Fruit fly (Drosophila melanogaster): ENCODE measurements around the gene Ca-alpha1T.
A peak's percentile ranks its signal among the peaks of the same experiment; 100 is the strongest.

Gene Ca-alpha1T

dm6 chrX:6077043-6077547 is 115.2 kb downstream of the Ca-alpha1T start (continued):
- TF ChIP-seq lz (GFP tag; optimal IDR thresholded peaks at IDR 0.05), result peak; percentile 32
- TF ChIP-seq CG11294 (GFP tag; IDR thresholded peaks at IDR 0.05), result 0 out of 2 replicates have a peak, but pooled peaks have one; percentile 23
- no peak for TF ChIP-seq Hr38 (GFP tag; optimal IDR thresholded peaks at IDR 0.05)
- TF ChIP-seq dac (GFP tag; optimal IDR thresholded peaks at IDR 0.05), result peak; percentile 54
- no peak for TF ChIP-seq vri (GFP tag; optimal IDR thresholded peaks at IDR 0.05)
- TF ChIP-seq Hr4 (GFP tag; optimal IDR thresholded peaks at IDR 0.05), result peak; percentile 82
- TF ChIP-seq OdsH (GFP tag; optimal IDR thresholded peaks at IDR 0.05), result peak; percentile 73
- peak; percentile 32 for TF ChIP-seq Eip75B (GFP tag; optimal IDR thresholded peaks at IDR 0.05)
- TF ChIP-seq CG6163 (GFP tag; IDR thresholded peaks at IDR 0.05), result peak; percentile 73
- TF ChIP-seq spab (GFP tag; optimal IDR thresholded peaks at IDR 0.05), result peak; percentile 24
- TF ChIP-seq CG11902 (GFP tag; optimal IDR thresholded peaks at IDR 0.05), result peak; percentile 13
- peak; percentile 87 for TF ChIP-seq Blimp-1 (GFP tag; optimal IDR thresholded peaks at IDR 0.05)
- peak; percentile 34 for TF ChIP-seq topi (GFP tag; optimal IDR thresholded peaks at IDR 0.05)
- TF ChIP-seq ss (GFP tag; optimal IDR thresholded peaks at IDR 0.05), result peak; percentile 42 to 64
- TF ChIP-seq CG6276 (GFP tag; optimal IDR thresholded peaks at IDR 0.05), result peak; percentile 81
- TF ChIP-seq CG11762 (GFP tag; optimal IDR thresholded peaks at IDR 0.05; ENCODE audit: insufficient read depth), result peak; percentile 65
- no peak for TF ChIP-seq Eip93F (GFP tag; optimal IDR thresholded peaks at IDR 0.05)
- peak; percentile 41 for TF ChIP-seq CG10669 (GFP tag; optimal IDR thresholded peaks at IDR 0.05)
- TF ChIP-seq eg (GFP tag; IDR thresholded peaks at IDR 0.05), result peak; percentile 83
- peak; percentile 74 for TF ChIP-seq CG3919 (GFP tag; optimal IDR thresholded peaks at IDR 0.05)
- TF ChIP-seq esn (GFP tag; optimal IDR thresholded peaks at IDR 0.05), result peak; percentile 52
- TF ChIP-seq fd85E (GFP tag; optimal IDR thresholded peaks at IDR 0.05), result no peak
- peak; percentile 78 for TF ChIP-seq CG6792 (GFP tag; optimal IDR thresholded peaks at IDR 0.05)
- TF ChIP-seq Ets96B (tag; optimal IDR thresholded peaks at IDR 0.05), result peak; percentile 55
- no peak for TF ChIP-seq CG9139 (GFP tag; optimal IDR thresholded peaks at IDR 0.05)
- peak; percentile 69 for TF ChIP-seq net (GFP tag; optimal IDR thresholded peaks at IDR 0.05)
- TF ChIP-seq pdm3 (GFP tag; optimal IDR thresholded peaks at IDR 0.05), result peak; percentile 69

dm6 chrX:6075586-6075985 is 116.7 kb downstream of the Ca-alpha1T start:
- TF ChIP-seq CG3032 (tag; optimal IDR thresholded peaks at IDR 0.05) (no peak), achi (GFP tag; optimal IDR thresholded peaks at IDR 0.05) (no peak), CG6854 (GFP tag; optimal IDR thresholded peaks at IDR 0.05) (no peak), Sox102F (GFP tag; optimal IDR thresholded peaks at IDR 0.05) (no peak), CG11902 (GFP tag; optimal IDR thresholded peaks at IDR 0.05) (no peak), Hr4 (GFP tag; optimal IDR thresholded peaks at IDR 0.05) (no peak), CG10669 (GFP tag; optimal IDR thresholded peaks at IDR 0.05) (no peak), eg (GFP tag; IDR thresholded peaks at IDR 0.05) (no peak), Eip93F (GFP tag; optimal IDR thresholded peaks at IDR 0.05) (no peak), CG6163 (GFP tag; IDR thresholded peaks at IDR 0.05) (no peak), Ets21C (GFP tag; optimal IDR thresholded peaks at IDR 0.05) (no peak), svp (GFP tag) (no peak), Lpt (GFP tag; optimal IDR thresholded peaks at IDR 0.05) (no peak), Hr39 (GFP tag; optimal IDR thresholded peaks at IDR 0.05) (no peak), Sox14 (GFP tag; optimal IDR thresholded peaks at IDR 0.05) (no peak)

- TF ChIP-seq CG10631 (GFP tag; optimal IDR thresholded peaks at IDR 0.05) (peak; percentile 98), CG31627 (GFP tag; optimal IDR thresholded peaks at IDR 0.05) (no peak), CG6276 (GFP tag; optimal IDR thresholded peaks at IDR 0.05) (peak; percentile 99), Sox102F (GFP tag; optimal IDR thresholded peaks at IDR 0.05) (no peak), Hr39 (GFP tag; optimal IDR thresholded peaks at IDR 0.05) (no peak), CG4318 (GFP tag; optimal IDR thresholded peaks at IDR 0.05) (peak; percentile 97), CG3919 (GFP tag; optimal IDR thresholded peaks at IDR 0.05) (peak; percentile 98), esn (GFP tag; optimal IDR thresholded peaks at IDR 0.05) (peak; percentile 36), Eip78C (GFP tag) (peak; percentile 96), fd59A (GFP tag; optimal IDR thresholded peaks at IDR 0.05) (peak; percentile 93), CG10669 (GFP tag; optimal IDR thresholded peaks at IDR 0.05) (peak; percentile 97), pdm3 (GFP tag; optimal IDR thresholded peaks at IDR 0.05) (peak; percentile 88), Hr4 (GFP tag; optimal IDR thresholded peaks at IDR 0.05) (peak; percentile 93), CG8632 (GFP tag; optimal IDR thresholded peaks at IDR 0.05) (peak; percentile 89), CG34406 (GFP tag; optimal IDR thresholded peaks at IDR 0.05) (peak; percentile 83), fkh (GFP tag; optimal IDR thresholded peaks at IDR 0.05) (peak; percentile 29), cyc (GFP tag; optimal IDR thresholded peaks at IDR 0.05) (peak; percentile 63), Ets96B (tag; optimal IDR thresholded peaks at IDR 0.05) (peak; percentile 97), eg (GFP tag; IDR thresholded peaks at IDR 0.05) (peak; percentile 100), CG6163 (GFP tag; IDR thresholded peaks at IDR 0.05) (peak; percentile 99), fd85E (GFP tag; optimal IDR thresholded peaks at IDR 0.05) (peak; percentile 80), acj6 (GFP tag; optimal IDR thresholded peaks at IDR 0.05) (peak; percentile 91), CG8119 (GFP tag; IDR thresholded peaks at IDR 0.05) (peak; percentile 99), CG9139 (GFP tag; optimal IDR thresholded peaks at IDR 0.05) (peak; percentile 95), Eip93F (GFP tag; optimal IDR thresholded peaks at IDR 0.05) (no peak)
Observed at dm6 chrX:6074845-6075244, 117.4 kb downstream of the Ca-alpha1T start, which contains the start of gene Tsp5D. Tsp5D (minus strand) TSS chrX:6074857.
